Worm (Caenorhabditis elegans) whole organism, late embryonic: ENCODE data around the gene pnk-4.

ENCODE experiments used
- C08G9.2 ChIP-seq: sonication (generic microtip); optimal IDR thresholded peaks from 2 replicates; lab custom pipeline; 2016; ENCODE audit warnings: mild to moderate bottlenecking, missing genetic modification characterization, moderate library complexity, missing compliant biosample characterization
- C38D4.7 ChIP-seq: fragments of 200-800 bp; sonication (Bioruptor generic); optimal IDR thresholded peaks from 2 replicates; lab custom pipeline; 2018; ENCODE audit warnings: mild to moderate bottlenecking, missing genetic modification characterization, moderate library complexity, missing compliant biosample characterization
- F13H6.1 ChIP-seq: sonication (generic microtip); optimal IDR thresholded peaks from 2 replicates; lab custom pipeline; 2016; ENCODE audit warnings: missing genetic modification characterization, missing compliant biosample characterization
- K02D7.2 ChIP-seq: sonication (generic microtip); optimal IDR thresholded peaks from 2 replicates; lab custom pipeline; 2017; ENCODE audit warnings: mild to moderate bottlenecking, missing genetic modification characterization, missing compliant biosample characterization
- K09A11.1 ChIP-seq: sonication (generic microtip); optimal IDR thresholded peaks from 2 replicates; lab custom pipeline; 2017; ENCODE audit warnings: antibody characterized with exemption, mild to moderate bottlenecking, missing genetic modification characterization, missing compliant biosample characterization; ENCODE audit not compliant: insufficient read depth
- T23F11.4 ChIP-seq: fragments of 200-800 bp; sonication (Bioruptor generic); optimal IDR thresholded peaks from 2 replicates; lab custom pipeline; 2018; ENCODE audit warnings: mild to moderate bottlenecking, missing genetic modification characterization, missing compliant biosample characterization
- Y22D7AL.16 ChIP-seq: sonication (generic microtip); optimal IDR thresholded peaks from 2 replicates; lab custom pipeline; 2016; ENCODE audit warnings: missing genetic modification characterization, missing compliant biosample characterization
- ceh-18 ChIP-seq: sonication (generic microtip); optimal IDR thresholded peaks from 2 replicates; lab custom pipeline; 2016; ENCODE audit warnings: missing genetic modification characterization, missing compliant biosample characterization
- ceh-19 ChIP-seq: fragments of 200-800 bp; sonication (Bioruptor generic); optimal IDR thresholded peaks from 2 replicates; lab custom pipeline; 2018; ENCODE audit warnings: mild to moderate bottlenecking, missing genetic modification characterization, missing compliant biosample characterization
- ceh-2 ChIP-seq: sonication (generic microtip); optimal IDR thresholded peaks from 2 replicates; lab custom pipeline; 2016; ENCODE audit warnings: missing genotype, missing genetic modification characterization, missing compliant biosample characterization
- ceh-30 ChIP-seq: fragments of 150-350 bp; optimal IDR thresholded peaks from 2 replicates; lab custom pipeline; 2014; ENCODE audit warnings: missing biosample characterization, missing genetic modification characterization
- ceh-34 ChIP-seq: sonication (generic microtip); optimal IDR thresholded peaks from 2 replicates; lab custom pipeline; 2016; ENCODE audit warnings: mild to moderate bottlenecking, missing genetic modification characterization, missing compliant biosample characterization
- ceh-45 ChIP-seq: fragments of 200-800 bp; sonication (Bioruptor generic); IDR thresholded peaks from 2 replicates; pipeline ENCODE4 v1.3.6; 2022; ENCODE audit warnings: missing genetic modification reagents, missing genetic modification characterization, missing compliant biosample characterization
- ceh-6 ChIP-seq: fragments of 200-800 bp; sonication (Bioruptor generic); optimal IDR thresholded peaks from 2 replicates; lab custom pipeline; 2018; ENCODE audit warnings: mild to moderate bottlenecking, missing genetic modification characterization, missing compliant biosample characterization
- che-1 ChIP-seq: sonication (generic microtip); optimal IDR thresholded peaks from 2 replicates; lab custom pipeline; 2016; ENCODE audit warnings: mild to moderate bottlenecking, missing genetic modification characterization, missing compliant biosample characterization
- dve-1 ChIP-seq: sonication (generic microtip); optimal IDR thresholded peaks from 2 replicates; lab custom pipeline; 2017; ENCODE audit warnings: antibody characterized with exemption, mild to moderate bottlenecking, missing genetic modification characterization, missing compliant biosample characterization
- ets-4 ChIP-seq: sonication (generic microtip); optimal IDR thresholded peaks from 2 replicates; lab custom pipeline; 2016; ENCODE audit warnings: missing genetic modification characterization, missing compliant biosample characterization
- eyg-1 ChIP-seq: sonication (generic microtip); optimal IDR thresholded peaks from 2 replicates; lab custom pipeline; 2016; ENCODE audit warnings: missing genotype, missing genetic modification characterization, missing compliant biosample characterization
- fax-1 ChIP-seq: sonication (generic microtip); optimal IDR thresholded peaks from 2 replicates; lab custom pipeline; 2016; ENCODE audit warnings: missing genotype, missing genetic modification characterization, missing compliant biosample characterization
- gmeb-2 ChIP-seq: sonication (generic microtip); optimal IDR thresholded peaks from 2 replicates; lab custom pipeline; 2016; ENCODE audit warnings: missing genetic modification characterization, inconsistent platforms, missing compliant biosample characterization
- hlh-13 ChIP-seq: fragments of 200-800 bp; sonication (Bioruptor generic); optimal IDR thresholded peaks from 2 replicates; lab custom pipeline; 2018; ENCODE audit warnings: mild to moderate bottlenecking, missing genetic modification characterization, missing compliant biosample characterization
- hlh-15 ChIP-seq: sonication (generic microtip); optimal IDR thresholded peaks from 2 replicates; lab custom pipeline; 2016; ENCODE audit warnings: missing genetic modification characterization, missing compliant biosample characterization
- hlh-30 ChIP-seq: sonication (generic microtip); optimal IDR thresholded peaks from 2 replicates; lab custom pipeline; 2017; ENCODE audit warnings: antibody characterized with exemption, missing genetic modification characterization, missing compliant biosample characterization; ENCODE audit not compliant: insufficient read depth
- lim-6 ChIP-seq: sonication (generic microtip); optimal IDR thresholded peaks from 2 replicates; lab custom pipeline; 2016; ENCODE audit warnings: missing genetic modification characterization, missing compliant biosample characterization
- nfya-1 ChIP-seq: sonication (generic microtip); optimal IDR thresholded peaks from 2 replicates; lab custom pipeline; 2017; ENCODE audit warnings: missing genetic modification characterization, mild to moderate bottlenecking, missing compliant biosample characterization, antibody characterized with exemption, moderate library complexity
- nhr-11 ChIP-seq: fragments of 150-350 bp; optimal IDR thresholded peaks from 2 replicates; lab custom pipeline; 2014; ENCODE audit warnings: missing biosample characterization, missing genetic modification characterization
- npax-4 ChIP-seq: sonication (generic microtip); optimal IDR thresholded peaks from 2 replicates; lab custom pipeline; 2016; ENCODE audit warnings: missing genetic modification characterization, missing compliant biosample characterization
- odd-2 ChIP-seq: sonication (generic microtip); optimal IDR thresholded peaks from 2 replicates; lab custom pipeline; 2017; ENCODE audit warnings: antibody characterized with exemption, mild to moderate bottlenecking, missing genetic modification characterization, missing compliant biosample characterization
- pax-1 ChIP-seq: fragments of 150-350 bp; optimal IDR thresholded peaks from 2 replicates; lab custom pipeline; 2014; ENCODE audit warnings: missing biosample characterization, missing genetic modification characterization
- pha-2 ChIP-seq: sonication (generic microtip); optimal IDR thresholded peaks from 2 replicates; lab custom pipeline; 2017; ENCODE audit warnings: mild to moderate bottlenecking, missing genetic modification characterization, missing compliant biosample characterization
- pros-1 ChIP-seq: fragments of 150-350 bp; optimal IDR thresholded peaks from 2 replicates; lab custom pipeline; 2014; ENCODE audit warnings: missing biosample characterization, missing genetic modification reagents, missing genetic modification characterization
- ref-2 ChIP-seq: sonication (generic microtip); optimal IDR thresholded peaks from 2 replicates; lab custom pipeline; 2016; ENCODE audit warnings: missing genetic modification characterization, missing compliant biosample characterization
- rnt-1 ChIP-seq: sonication (generic microtip); optimal IDR thresholded peaks from 2 replicates; lab custom pipeline; 2016; ENCODE audit warnings: missing genetic modification characterization, missing compliant biosample characterization
- sdc-2 ChIP-seq: sonication (generic microtip); optimal IDR thresholded peaks from 2 replicates; lab custom pipeline; 2016; ENCODE audit warnings: missing genotype, missing genetic modification characterization, missing compliant biosample characterization
- tbx-7 ChIP-seq: sonication (generic microtip); optimal IDR thresholded peaks from 2 replicates; lab custom pipeline; 2016; ENCODE audit warnings: missing genotype, missing genetic modification characterization, missing compliant biosample characterization
- ttx-3 ChIP-seq: sonication (generic microtip); optimal IDR thresholded peaks from 2 replicates; lab custom pipeline; 2016; ENCODE audit warnings: missing genetic modification reagents, missing genetic modification characterization, missing compliant biosample characterization
- unc-3 ChIP-seq, 2 experiments: fragments of 200-800 bp in 1 of 2; sonication (Bioruptor generic) in 1 of 2; sonication (generic microtip) in 1 of 2; conservative IDR thresholded peaks in 1 of 2; optimal IDR thresholded peaks in 1 of 2; 2 replicates each; pipeline versions ENCODE4 v1.3.6 to Lab custom; 2016 to 2022; ENCODE audit warnings: missing compliant biosample characterization in 2 of 2, missing genetic modification characterization in 2 of 2, missing genetic modification reagents in 1 of 2
- unc-42 ChIP-seq: sonication (generic microtip); optimal IDR thresholded peaks from 2 replicates; lab custom pipeline; 2016; ENCODE audit warnings: missing genotype, missing genetic modification characterization, missing compliant biosample characterization
- ztf-16 ChIP-seq: sonication (generic microtip); optimal IDR thresholded peaks from 2 replicates; lab custom pipeline; 2017; ENCODE audit warnings: missing genetic modification characterization, missing compliant biosample characterization

Gene pnk-4

ce11 chrX:5109130-5109529 lies 21.5 kb downstream of the pnk-4 start, which contains the start of gene C42D8.1:
Gene C42D8.1 (plus strand): TSS chrX:5109506.
- TF ChIP-seq pax-1 (no peak), ceh-18 (tag; lab: Kevin White, UChicago) (no peak)
- TF ChIP-seq, all 69 proteins: peak for 0

DNA sequence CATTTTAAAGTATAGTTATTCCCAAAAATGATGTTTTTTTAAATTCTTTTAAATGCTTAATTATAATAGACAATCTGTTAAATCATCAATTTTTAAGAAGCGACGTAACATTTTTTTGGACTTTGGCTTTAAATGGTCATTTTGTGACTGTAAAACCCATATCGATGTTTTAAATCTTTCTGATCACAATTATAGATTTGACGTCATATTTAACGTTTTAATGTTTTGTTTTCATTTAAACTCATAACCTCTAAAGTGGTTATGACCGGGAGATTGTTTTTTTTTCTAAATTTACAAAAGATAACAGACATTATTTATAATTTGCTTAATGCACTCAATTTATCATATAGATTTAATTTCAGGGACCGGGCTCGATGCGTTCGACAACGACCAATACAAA lies 24.3 kb downstream of the pnk-4 start:
- TF ChIP-seq ztf-16 (tag; lab: Kevin White, UChicago) (no peak), Y22D7AL.16 (tag; lab: Kevin White, UChicago) (no peak), pros-1 (tag; lab: Kevin White, UChicago) (no peak), ceh-34 (tag; lab: Kevin White, UChicago) (no peak), K02D7.2 (tag; lab: Kevin White, UChicago) (no peak), pha-2 (no peak), eyg-1 (tag; lab: Kevin White, UChicago) (no peak), ceh-2 (tag; lab: Kevin White, UChicago) (no peak), gmeb-2 (tag; lab: Kevin White, UChicago) (no peak)

- TF ChIP-seq ceh-45 (no peak), unc-42 (tag; lab: Kevin White, UChicago) (no peak), hlh-13 (no peak)
- TF ChIP-seq, all 69 proteins: peak for 0
These were observed 27.9 kb downstream of the pnk-4 start for ce11 chrX:5115511-5115910.

DNA sequence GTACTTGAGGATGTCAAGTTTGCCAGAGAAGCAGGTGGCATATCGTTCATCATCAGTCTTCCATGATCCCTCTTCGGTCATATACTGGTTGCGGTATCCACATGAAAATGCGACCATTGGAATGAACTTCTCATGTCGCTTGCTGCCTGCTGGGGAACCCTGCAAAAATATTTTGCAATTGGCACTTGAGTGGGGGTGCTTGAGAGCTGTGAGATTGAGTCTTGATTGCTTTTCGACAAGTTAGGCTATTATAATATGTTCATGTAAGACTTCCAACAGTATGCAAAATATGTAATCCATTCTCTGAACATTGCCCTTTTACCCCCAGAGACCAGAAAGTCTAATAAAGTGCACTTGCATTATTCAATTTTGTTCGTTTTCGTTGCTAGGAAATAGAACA lies 28.5 kb downstream of the pnk-4 start:
- TF ChIP-seq C08G9.2 (tag; lab: Kevin White, UChicago), result no peak
- no peak for TF ChIP-seq sdc-2 (tag; lab: Kevin White, UChicago)
- TF ChIP-seq T23F11.4 (GFP tag; lab: Kevin White, UChicago), result no peak
- no peak for TF ChIP-seq hlh-30 (tag; lab: Kevin White, UChicago)
- TF ChIP-seq ceh-30 (tag; lab: Kevin White, UChicago), result no peak
- no peak for TF ChIP-seq fax-1 (tag; lab: Kevin White, UChicago)
- no peak for TF ChIP-seq ets-4 (tag; lab: Kevin White, UChicago)
- TF ChIP-seq unc-42 (tag; lab: Kevin White, UChicago), result no peak
- no peak for TF ChIP-seq hlh-15 (tag; lab: Kevin White, UChicago)
- TF ChIP-seq rnt-1 (tag; lab: Kevin White, UChicago), result no peak
- no peak for TF ChIP-seq lim-6 (tag; lab: Kevin White, UChicago)
- no peak for TF ChIP-seq C38D4.7
- TF ChIP-seq ref-2, result no peak
- TF ChIP-seq ceh-19 (GFP tag; lab: Kevin White, UChicago), result no peak
- TF ChIP-seq F13H6.1 (tag; lab: Kevin White, UChicago), result no peak
- TF ChIP-seq, all 69 proteins: peak for 0

ce11 chrX:5116816-5117459 lies 29.3 kb downstream of the pnk-4 start, which contains the start of gene apl-1:
Gene apl-1 (minus strand): TSS chrX:5116866.
- TF ChIP-seq odd-2 (tag; lab: Kevin White, UChicago) (no peak), nhr-11 (tag; lab: Kevin White, UChicago) (no peak), C38D4.7 (no peak), che-1 (no peak), unc-3 (GFP tag; conservative IDR thresholded peaks at IDR 0.05; lab: Robert Waterston, UW) (no peak), unc-3 (tag; optimal IDR thresholded peaks at IDR 0.05; lab: Kevin White, UChicago) (no peak), ceh-6 (GFP tag; lab: Kevin White, UChicago) (no peak), ttx-3 (tag; lab: Kevin White, UChicago) (no peak), rnt-1 (tag; lab: Kevin White, UChicago) (no peak), npax-4 (tag; lab: Kevin White, UChicago) (no peak), dve-1 (tag; lab: Kevin White, UChicago) (no peak), nfya-1 (no peak), tbx-7 (tag; lab: Kevin White, UChicago) (no peak), K09A11.1 (tag; lab: Kevin White, UChicago) (no peak)
- TF ChIP-seq, all 69 proteins: peak for 0
